Worm (Caenorhabditis elegans): ENCODE results near the gene F15B9.6.

ce11 chrV:13020014-13020413 is 6.1 kb downstream of the F15B9.6 start:
- TF ChIP-seq ceh-82 (tag; optimal IDR thresholded peaks at IDR 0.05): no peak
- no peak for TF ChIP-seq mdl-1 (tag; optimal IDR thresholded peaks at IDR 0.05)
- TF ChIP-seq lin-14 (GFP tag; optimal IDR thresholded peaks at IDR 0.05): no peak
- no peak for TF ChIP-seq fkh-10 (GFP tag; optimal IDR thresholded peaks at IDR 0.05)
- no peak for TF ChIP-seq fkh-8 (tag; optimal IDR thresholded peaks at IDR 0.05)
- TF ChIP-seq unc-62 (GFP tag; optimal IDR thresholded peaks at IDR 0.05): no peak
- no peak for TF ChIP-seq lin-13 (GFP tag; optimal IDR thresholded peaks at IDR 0.05)
- TF ChIP-seq snpc-4 (tag; optimal IDR thresholded peaks at IDR 0.05): no peak
- no peak for TF ChIP-seq mef-2 (tag; optimal IDR thresholded peaks at IDR 0.05)
- no peak for TF ChIP-seq lsy-2 (tag; optimal IDR thresholded peaks at IDR 0.05)
- TF ChIP-seq hlh-4 (tag; optimal IDR thresholded peaks at IDR 0.05): no peak
- TF ChIP-seq nhr-76 (tag; optimal IDR thresholded peaks at IDR 0.05): no peak
- TF ChIP-seq fos-1 (tag; optimal IDR thresholded peaks at IDR 0.05): no peak
- TF ChIP-seq nhr-11 (tag; optimal IDR thresholded peaks at IDR 0.05): no peak
